Fruit fly (Drosophila melanogaster) Kc167 (cell line): Measurements from ENCODE around the gene Spase22-23.

ENCODE experiments used
- Sin3A ChIP-seq: fragments of >200 bp; optimal IDR thresholded peaks from 2 replicates; lab custom pipeline; 2018; ENCODE audit warnings: missing external identifiers
- h ChIP-seq: fragments of >200 bp; optimal IDR thresholded peaks from 3 replicates; lab custom pipeline; 2018; ENCODE audit warnings: missing external identifiers
- insv ChIP-seq: fragments of >200 bp; optimal IDR thresholded peaks from 3 replicates; lab custom pipeline; 2018; ENCODE audit warnings: missing external identifiers

DNA sequence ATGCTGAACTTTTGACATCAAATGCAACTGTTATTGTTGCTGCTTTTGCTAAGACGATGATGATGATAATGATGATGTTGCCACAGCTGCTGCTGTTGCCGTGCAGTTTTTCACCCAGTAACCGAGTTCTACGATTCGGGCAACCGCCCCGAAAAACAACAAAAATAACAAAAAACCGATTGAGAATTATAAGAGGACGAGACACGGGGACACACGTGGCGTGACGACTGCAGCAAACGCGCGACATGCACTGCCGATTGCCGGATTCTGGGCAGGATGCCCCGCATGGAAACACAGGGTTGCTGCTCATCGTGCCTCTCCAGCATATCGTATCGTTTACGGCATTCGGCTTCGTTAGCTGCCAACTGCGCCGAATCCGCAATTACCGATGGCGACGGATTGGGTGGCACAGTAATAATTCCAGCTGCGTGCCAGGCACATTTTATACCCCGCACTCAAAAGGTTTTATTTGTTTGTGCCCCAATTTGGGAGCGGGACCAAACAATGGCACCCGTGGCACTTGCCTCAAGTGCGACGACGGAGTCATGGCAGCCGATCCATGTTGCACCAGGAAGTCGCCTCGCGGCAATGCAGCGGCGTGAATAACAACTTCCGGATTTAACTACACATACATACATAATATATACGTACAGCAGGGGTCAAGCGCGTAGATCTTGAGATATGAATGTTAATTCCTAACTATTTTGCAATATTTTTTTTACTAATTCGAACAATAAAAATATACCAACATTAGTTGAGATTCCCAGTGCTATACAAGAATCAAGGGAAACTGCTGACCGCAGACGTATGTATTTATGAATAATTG is 34.0 kb upstream of the Spase22-23 start:
- no peak for TF ChIP-seq Sin3A (lab: Kevin White, UChicago)
- TF ChIP-seq h (lab: Kevin White, UChicago) = no peak
- no peak for TF ChIP-seq insv
